Worm (Caenorhabditis elegans) whole organism, young adult: ENCODE measurements around the gene ppm-1.G.

Source experiments
- B0336.3 ChIP-seq: fragments of 200-800 bp; sonication (Bioruptor generic); IDR thresholded peaks from 2 replicates; pipeline ENCODE4 v1.3.6; 2022; ENCODE audit warnings: missing genetic modification characterization, missing compliant biosample characterization
- C06A6.2 ChIP-seq: fragments of 200-800 bp; sonication (Bioruptor generic); conservative IDR thresholded peaks from 2 replicates; pipeline ENCODE4 v1.3.6; 2022; ENCODE audit warnings: missing genetic modification characterization, missing compliant biosample characterization
- F10E7.11 ChIP-seq: sonication (generic microtip); optimal IDR thresholded peaks from 2 replicates; lab custom pipeline; 2017; ENCODE audit warnings: mild to moderate bottlenecking, missing genetic modification characterization, moderate library complexity, missing compliant biosample characterization
- F49E8.2 ChIP-seq: sonication (generic microtip); optimal IDR thresholded peaks from 3 replicates; lab custom pipeline; 2017; ENCODE audit warnings: missing genetic modification characterization, mild to moderate bottlenecking, missing compliant biosample characterization, antibody characterized with exemption, moderate library complexity; ENCODE audit not compliant: insufficient read depth
- F55B11.4 ChIP-seq: sonication (generic microtip); optimal IDR thresholded peaks from 2 replicates; lab custom pipeline; 2016; ENCODE audit warnings: missing compliant biosample characterization, missing genetic modification characterization, borderline replicate concordance; ENCODE audit not compliant: insufficient read depth
- F57A8.1 ChIP-seq: fragments of 200-800 bp; sonication (Bioruptor generic); optimal IDR thresholded peaks from 2 replicates; lab custom pipeline; 2018; ENCODE audit warnings: mild to moderate bottlenecking, missing genetic modification characterization, moderate library complexity, missing compliant biosample characterization
- T07F8.4 ChIP-seq: sonication (generic microtip); optimal IDR thresholded peaks from 2 replicates; lab custom pipeline; 2016; ENCODE audit warnings: mild to moderate bottlenecking, missing genetic modification characterization, moderate library complexity, missing compliant biosample characterization
- Y56A3A.18 ChIP-seq: fragments of 200-800 bp; sonication (Bioruptor generic); IDR thresholded peaks from 2 replicates; pipeline ENCODE4 v1.3.6; 2022; ENCODE audit warnings: missing genetic modification reagents, missing genetic modification characterization, missing compliant biosample characterization
- Y67H2A.10 ChIP-seq: fragments of 200-800 bp; sonication (Bioruptor generic); conservative IDR thresholded peaks from 2 replicates; pipeline ENCODE4 v1.3.6; 2022; ENCODE audit warnings: missing genetic modification reagents, missing genetic modification characterization, missing compliant biosample characterization
- Y95B8A.8 ChIP-seq: fragments of 200-800 bp; sonication (Bioruptor generic); IDR thresholded peaks from 2 replicates; pipeline ENCODE4 v1.3.6; 2022; ENCODE audit warnings: missing genetic modification reagents, missing genetic modification characterization, missing compliant biosample characterization
- ZK185.1 ChIP-seq: sonication (generic microtip); optimal IDR thresholded peaks from 2 replicates; lab custom pipeline; 2016; ENCODE audit warnings: mild to moderate bottlenecking, missing genetic modification characterization, missing compliant biosample characterization; ENCODE audit not compliant: poor library complexity, severe bottlenecking
- akir-1 ChIP-seq: fragments of 200-800 bp; sonication (Bioruptor generic); optimal IDR thresholded peaks from 2 replicates; lab custom pipeline; 2018; ENCODE audit warnings: mild to moderate bottlenecking, missing genetic modification characterization, moderate library complexity, missing compliant biosample characterization
- ama-1 ChIP-seq, 3 experiments: fragments of 150-350 bp in 1 of 3; sonication (generic microtip) in 2 of 3; optimal IDR thresholded peaks; 2 replicates each; lab custom pipeline; 2014 to 2018; ENCODE audit warnings: missing biosample characterization in 2 of 3, missing genetic modification characterization in 2 of 3, missing genetic modification reagents in 2 of 3
- attf-3 ChIP-seq: fragments of 200-800 bp; sonication (Bioruptor generic); conservative IDR thresholded peaks from 2 replicates; pipeline ENCODE4 v1.3.6; 2022; ENCODE audit warnings: missing genetic modification reagents, missing genetic modification characterization, missing compliant biosample characterization
- attf-5 ChIP-seq: fragments of 200-800 bp; sonication (Bioruptor generic); optimal IDR thresholded peaks from 2 replicates; lab custom pipeline; 2018; ENCODE audit warnings: mild to moderate bottlenecking, missing genetic modification characterization, missing compliant biosample characterization
- attf-6 ChIP-seq: fragments of 200-800 bp; sonication (Bioruptor generic); IDR thresholded peaks from 2 replicates; pipeline ENCODE4 v1.3.6; 2022; ENCODE audit warnings: missing genetic modification reagents, missing genetic modification characterization, missing compliant biosample characterization
- bed-2 ChIP-seq: fragments of 200-800 bp; sonication (Bioruptor generic); IDR thresholded peaks from 2 replicates; pipeline ENCODE4 v1.3.6; 2022; ENCODE audit warnings: missing genetic modification reagents, missing genetic modification characterization, missing compliant biosample characterization
- cebp-1 ChIP-seq, 2 experiments: fragments of 200-800 bp in 1 of 2; sonication (Bioruptor generic) in 1 of 2; sonication (generic microtip) in 1 of 2; IDR thresholded peaks in 1 of 2; optimal IDR thresholded peaks in 1 of 2; 2 replicates each; pipeline versions ENCODE4 v1.3.6 to Lab custom; 2017 to 2022; ENCODE audit warnings: missing compliant biosample characterization in 2 of 2, missing genetic modification characterization in 2 of 2, mild to moderate bottlenecking in 1 of 2, missing genetic modification reagents in 1 of 2, moderate library complexity in 1 of 2
- ceh-40 ChIP-seq: fragments of 200-800 bp; sonication (Bioruptor generic); IDR thresholded peaks from 2 replicates; pipeline ENCODE4 v1.3.6; 2022; ENCODE audit warnings: missing genetic modification characterization, missing compliant biosample characterization
- ceh-79 ChIP-seq: sonication (generic microtip); optimal IDR thresholded peaks from 2 replicates; lab custom pipeline; 2017; ENCODE audit warnings: mild to moderate bottlenecking, missing genetic modification characterization, missing compliant biosample characterization
- chd-7 ChIP-seq: sonication (generic microtip); optimal IDR thresholded peaks from 2 replicates; lab custom pipeline; 2016; ENCODE audit warnings: mild to moderate bottlenecking, missing genetic modification characterization, moderate library complexity, missing compliant biosample characterization
- die-1 ChIP-seq: sonication (generic microtip); optimal IDR thresholded peaks from 2 replicates; lab custom pipeline; 2016; ENCODE audit warnings: missing genotype, mild to moderate bottlenecking, missing genetic modification characterization, missing compliant biosample characterization
- egl-44 ChIP-seq: fragments of 200-800 bp; sonication (Bioruptor generic); IDR thresholded peaks from 2 replicates; pipeline ENCODE4 v1.3.6; 2022; ENCODE audit warnings: missing genetic modification reagents, missing genetic modification characterization, missing compliant biosample characterization
- him-1 ChIP-seq: sonication (generic microtip); optimal IDR thresholded peaks from 2 replicates; lab custom pipeline; 2016; ENCODE audit warnings: missing genotype, missing genetic modification reagents, missing genetic modification characterization, missing compliant biosample characterization
- hrde-1 ChIP-seq: sonication (generic microtip); optimal IDR thresholded peaks from 2 replicates; lab custom pipeline; 2016; ENCODE audit warnings: missing genetic modification characterization, mild to moderate bottlenecking, missing compliant biosample characterization, moderate library complexity, missing genotype, missing genetic modification reagents, borderline replicate concordance
- lin-26 ChIP-seq: fragments of 200-800 bp; sonication (Bioruptor generic); IDR thresholded peaks from 2 replicates; pipeline ENCODE4 v1.3.6; 2022; ENCODE audit warnings: missing genetic modification reagents, missing genetic modification characterization, missing compliant biosample characterization
- lin-35 ChIP-seq, 3 experiments: fragments of 150-350 bp in 2 of 3; sonication (generic microtip) in 1 of 3; optimal IDR thresholded peaks; 2 replicates each; lab custom pipeline; 2014 to 2018; ENCODE audit warnings: missing biosample characterization in 3 of 3, missing genetic modification characterization in 3 of 3, missing genetic modification reagents in 3 of 3
- lin-40 ChIP-seq: sonication (generic microtip); optimal IDR thresholded peaks from 2 replicates; lab custom pipeline; 2016; ENCODE audit warnings: missing genetic modification characterization, mild to moderate bottlenecking, missing compliant biosample characterization, missing genotype, missing genetic modification reagents
- lsl-1 ChIP-seq: fragments of 200-800 bp; sonication (Bioruptor generic); optimal IDR thresholded peaks from 2 replicates; lab custom pipeline; 2018; ENCODE audit warnings: mild to moderate bottlenecking, missing genetic modification characterization, moderate library complexity, missing compliant biosample characterization
- madf-6 ChIP-seq: fragments of 200-800 bp; sonication (Bioruptor generic); IDR thresholded peaks from 2 replicates; pipeline ENCODE4 v1.3.6; 2022; ENCODE audit warnings: missing genetic modification reagents, missing genetic modification characterization, missing compliant biosample characterization
- mcd-1 ChIP-seq: fragments of 200-800 bp; sonication (Bioruptor generic); IDR thresholded peaks from 2 replicates; pipeline ENCODE4 v1.3.6; 2022; ENCODE audit warnings: missing genetic modification reagents, missing genetic modification characterization, missing compliant biosample characterization
- mel-28 ChIP-seq: sonication (generic microtip); optimal IDR thresholded peaks from 2 replicates; lab custom pipeline; 2016; ENCODE audit warnings: borderline replicate concordance, mild to moderate bottlenecking, missing genetic modification characterization, missing compliant biosample characterization
- nfya-2 ChIP-seq: fragments of 200-800 bp; sonication (Bioruptor generic); IDR thresholded peaks from 2 replicates; pipeline ENCODE4 v1.3.6; 2022; ENCODE audit warnings: missing genetic modification reagents, missing genetic modification characterization, missing compliant biosample characterization
- nhr-27 ChIP-seq: fragments of 200-800 bp; sonication (Bioruptor generic); optimal IDR thresholded peaks from 2 replicates; lab custom pipeline; 2018; ENCODE audit warnings: mild to moderate bottlenecking, missing genetic modification characterization, moderate library complexity, missing compliant biosample characterization
- pbrm-1 ChIP-seq: fragments of 200-800 bp; sonication (Bioruptor generic); IDR thresholded peaks from 2 replicates; pipeline ENCODE4 v1.3.6; 2022; ENCODE audit warnings: missing genetic modification reagents, missing genetic modification characterization, missing compliant biosample characterization
- rcor-1 ChIP-seq: fragments of 200-800 bp; sonication (Bioruptor generic); IDR thresholded peaks from 2 replicates; pipeline ENCODE4 v1.3.6; 2022; ENCODE audit warnings: missing genetic modification reagents, missing genetic modification characterization, missing compliant biosample characterization
- snpc-1.3 ChIP-seq: sonication (generic microtip); optimal IDR thresholded peaks from 2 replicates; lab custom pipeline; 2017; ENCODE audit warnings: missing genetic modification characterization, mild to moderate bottlenecking, missing compliant biosample characterization, antibody characterized with exemption, moderate library complexity, missing genotype, missing genetic modification reagents; ENCODE audit not compliant: insufficient read depth
- snpc-3.4 ChIP-seq: sonication (generic microtip); optimal IDR thresholded peaks from 2 replicates; lab custom pipeline; 2017; ENCODE audit warnings: missing genetic modification characterization, mild to moderate bottlenecking, missing compliant biosample characterization, antibody characterized with exemption, moderate library complexity, missing genotype, missing genetic modification reagents
- snpc-4 ChIP-seq, 5 experiments: fragments of 150-350 bp in 1 of 5; sonication (generic microtip) in 4 of 5; optimal IDR thresholded peaks; 2 replicates each; lab custom pipeline; 2014 to 2018; ENCODE audit warnings: missing genetic modification characterization in 5 of 5, missing biosample characterization in 3 of 5, antibody characterized with exemption in 2 of 5, mild to moderate bottlenecking in 2 of 5, missing compliant biosample characterization in 2 of 5, missing genotype in 2 of 5, moderate library complexity in 2 of 5, missing genetic modification reagents in 1 of 5
- sptf-2 ChIP-seq: fragments of 200-800 bp; sonication (Bioruptor generic); optimal IDR thresholded peaks from 2 replicates; lab custom pipeline; 2018; ENCODE audit warnings: mild to moderate bottlenecking, missing genetic modification characterization, missing compliant biosample characterization
- xnd-1 ChIP-seq: sonication (generic microtip); optimal IDR thresholded peaks from 2 replicates; lab custom pipeline; 2016; ENCODE audit warnings: missing genotype, missing genetic modification reagents, missing genetic modification characterization, missing compliant biosample characterization
- zfh-2 ChIP-seq: fragments of 200-800 bp; sonication (Bioruptor generic); conservative IDR thresholded peaks from 2 replicates; pipeline ENCODE4 v1.3.6; 2022; ENCODE audit warnings: missing genetic modification reagents, missing genetic modification characterization, missing compliant biosample characterization
- ztf-18 ChIP-seq: sonication (generic microtip); optimal IDR thresholded peaks from 2 replicates; lab custom pipeline; 2016; ENCODE audit warnings: missing genotype, mild to moderate bottlenecking, missing genetic modification characterization, missing compliant biosample characterization
- ztf-22 ChIP-seq: fragments of 200-800 bp; sonication (Bioruptor generic); optimal IDR thresholded peaks from 2 replicates; lab custom pipeline; 2018; ENCODE audit warnings: mild to moderate bottlenecking, missing genetic modification characterization, moderate library complexity, missing compliant biosample characterization

Gene ppm-1.G

ce11 chrIII:783254-783753 is at the start of gene ppm-1.G, which contains the start of gene dagl-2:
ppm-1.G (plus strand) TSS chrIII:783703.
dagl-2 (minus strand) TSS chrIII:783305.
- TF ChIP-seq cebp-1 (GFP tag; IDR thresholded peaks at IDR 0.05; lab: Robert Waterston, UW) (peak; percentile 97), cebp-1 (tag; optimal IDR thresholded peaks at IDR 0.05; lab: Kevin White, UChicago) (peak; percentile 99), ceh-79 (tag; lab: Kevin White, UChicago) (no peak), C06A6.2 (GFP tag; lab: Robert Waterston, UW) (no peak), hrde-1 (tag; lab: Kevin White, UChicago) (no peak), mel-28 (peak; percentile 28), attf-6 (GFP tag; lab: Robert Waterston, UW) (no peak), Y95B8A.8 (GFP tag; lab: Robert Waterston, UW) (no peak), B0336.3 (GFP tag; lab: Robert Waterston, UW) (no peak), bed-2 (GFP tag; lab: Robert Waterston, UW) (0 out of 2 replicates have a peak, but pooled peaks have one; percentile 20), chd-7 (tag; lab: Kevin White, UChicago) (no peak), attf-5 (GFP tag; lab: Kevin White, UChicago) (peak; percentile 97), xnd-1 (no peak), F55B11.4 (tag; lab: Kevin White, UChicago) (no peak), sptf-2 (GFP tag; lab: Kevin White, UChicago) (no peak), egl-44 (GFP tag; lab: Robert Waterston, UW) (no peak), nhr-27 (tag; lab: Kevin White, UChicago) (no peak), die-1 (no peak), snpc-1.3 (tag; lab: Kevin White, UChicago) (peak; percentile 6), lin-35 (GFP tag; optimal IDR thresholded peaks at IDR 0.05; lab: Kevin White, UChicago) (no peak), ZK185.1 (tag; lab: Kevin White, UChicago) (peak; percentile 38), pbrm-1 (GFP tag; lab: Robert Waterston, UW) (no peak), attf-3 (GFP tag; lab: Robert Waterston, UW) (0 out of 2 replicates have a peak, but pooled peaks have one; percentile 52), T07F8.4 (tag; lab: Kevin White, UChicago) (no peak), ceh-40 (GFP tag; lab: Robert Waterston, UW) (no peak), mcd-1 (GFP tag; lab: Robert Waterston, UW) (peak; percentile 91), lin-40 (tag; lab: Kevin White, UChicago) (peak; percentile 52), ztf-18 (tag; lab: Kevin White, UChicago) (peak; percentile 44), F57A8.1 (GFP tag; lab: Kevin White, UChicago) (no peak), ztf-22 (no peak), nfya-2 (GFP tag; lab: Robert Waterston, UW) (no peak), rcor-1 (GFP tag; lab: Robert Waterston, UW) (no peak), snpc-4 (GFP tag; optimal IDR thresholded peaks at IDR 0.05; lab: Kevin White, UChicago) (no peak), snpc-4 (tag; optimal IDR thresholded peaks at IDR 0.05; lab: Kevin White, UChicago) (peak in 1 of 4 experiments; percentile 23), madf-6 (GFP tag; lab: Robert Waterston, UW) (peak; percentile 51; the same call in 1 of the 2 replicates), Y56A3A.18 (no peak), ama-1 (optimal IDR thresholded peaks at IDR 0.05; lab: Kevin White, UChicago) (no peak), ama-1 (GFP tag; optimal IDR thresholded peaks at IDR 0.05; lab: Kevin White, UChicago) (no peak), lsl-1 (peak; percentile 41), Y67H2A.10 (GFP tag; lab: Robert Waterston, UW) (peak; percentile 47; the same call in 1 of the 2 replicates), zfh-2 (GFP tag; lab: Robert Waterston, UW) (0 out of 2 replicates have a peak, but pooled peaks have one; percentile 27), akir-1 (GFP tag; lab: Kevin White, UChicago) (no peak), F49E8.2 (no peak), lin-26 (GFP tag; lab: Robert Waterston, UW) (no peak), him-1 (no peak), snpc-3.4 (peak; percentile 21), F10E7.11 (tag; lab: Kevin White, UChicago) (no peak)
